Worm (Caenorhabditis elegans) whole organism, mixed stage, embryonic: Measurements from ENCODE around the gene btb-17.

Source experiments
- M03D4.4 ChIP-seq: sonication (generic microtip); optimal IDR thresholded peaks from 2 replicates; lab custom pipeline; 2017; ENCODE audit warnings: mild to moderate bottlenecking, missing genetic modification characterization, missing compliant biosample characterization
- blmp-1 ChIP-seq: fragments of 150-350 bp; optimal IDR thresholded peaks from 2 replicates; lab custom pipeline; 2014; ENCODE audit warnings: missing biosample characterization, missing genetic modification characterization
- ceh-39 ChIP-seq: fragments of 150-350 bp; optimal IDR thresholded peaks from 2 replicates; lab custom pipeline; 2014; ENCODE audit warnings: missing biosample characterization, missing genetic modification characterization
- ceh-43 ChIP-seq: fragments of 200-800 bp; sonication (Bioruptor generic); optimal IDR thresholded peaks from 2 replicates; lab custom pipeline; 2018; ENCODE audit warnings: mild to moderate bottlenecking, missing genetic modification characterization, moderate library complexity, missing compliant biosample characterization
- ceh-83 ChIP-seq: fragments of 200-800 bp; sonication (Bioruptor generic); optimal IDR thresholded peaks from 2 replicates; lab custom pipeline; 2018; ENCODE audit warnings: mild to moderate bottlenecking, missing genetic modification characterization, missing compliant biosample characterization
- ces-1 ChIP-seq: fragments of 150-350 bp; optimal IDR thresholded peaks from 2 replicates; lab custom pipeline; 2014; ENCODE audit warnings: missing biosample characterization, missing genetic modification reagents, missing genetic modification characterization
- cnd-1 ChIP-seq: fragments of 200-800 bp; sonication (Bioruptor generic); optimal IDR thresholded peaks from 2 replicates; lab custom pipeline; 2018; ENCODE audit warnings: mild to moderate bottlenecking, missing genetic modification characterization, missing compliant biosample characterization
- drap-1 ChIP-seq: fragments of 200-800 bp; sonication (Bioruptor generic); optimal IDR thresholded peaks from 3 replicates; lab custom pipeline; 2018; ENCODE audit warnings: mild to moderate bottlenecking, missing genetic modification characterization, missing compliant biosample characterization
- elt-1 ChIP-seq: sonication (generic microtip); optimal IDR thresholded peaks from 2 replicates; lab custom pipeline; 2017; ENCODE audit warnings: missing genetic modification characterization, mild to moderate bottlenecking, missing compliant biosample characterization, antibody characterized with exemption, moderate library complexity, borderline replicate concordance; ENCODE audit not compliant: insufficient read depth
- elt-3 ChIP-seq: fragments of 150-350 bp; optimal IDR thresholded peaks from 2 replicates; lab custom pipeline; 2014; ENCODE audit warnings: missing biosample characterization, missing genetic modification characterization
- flh-1 ChIP-seq: fragments of 200-800 bp; sonication (Bioruptor generic); optimal IDR thresholded peaks from 2 replicates; lab custom pipeline; 2018; ENCODE audit warnings: mild to moderate bottlenecking, missing genetic modification characterization, moderate library complexity, missing compliant biosample characterization
- hlh-1 ChIP-seq: fragments of 150-350 bp; optimal IDR thresholded peaks from 2 replicates; lab custom pipeline; 2014; ENCODE audit warnings: missing biosample characterization, missing genetic modification reagents, missing genetic modification characterization
- lin-13 ChIP-seq: fragments of 150-350 bp; optimal IDR thresholded peaks from 2 replicates; lab custom pipeline; 2014; ENCODE audit warnings: missing biosample characterization, missing genetic modification characterization
- lin-32 ChIP-seq: fragments of 200-800 bp; sonication (Bioruptor generic); optimal IDR thresholded peaks from 2 replicates; lab custom pipeline; 2018; ENCODE audit warnings: mild to moderate bottlenecking, missing genetic modification characterization, missing compliant biosample characterization
- mep-1 ChIP-seq: fragments of 150-350 bp; optimal IDR thresholded peaks from 2 replicates; lab custom pipeline; 2017; ENCODE audit warnings: missing biosample characterization, missing genetic modification reagents, missing genetic modification characterization, inconsistent platforms
- mls-2 ChIP-seq: sonication (generic microtip); optimal IDR thresholded peaks from 2 replicates; lab custom pipeline; 2016; ENCODE audit warnings: mild to moderate bottlenecking, missing genetic modification characterization, moderate library complexity, missing compliant biosample characterization
- nhr-12 ChIP-seq: fragments of 150-350 bp; optimal IDR thresholded peaks from 2 replicates; lab custom pipeline; 2014; ENCODE audit warnings: missing biosample characterization, missing genetic modification characterization
- nhr-237 ChIP-seq: fragments of 150-350 bp; optimal IDR thresholded peaks from 2 replicates; lab custom pipeline; 2014; ENCODE audit warnings: missing biosample characterization, missing genetic modification characterization
- nhr-28 ChIP-seq: fragments of 150-350 bp; optimal IDR thresholded peaks from 2 replicates; lab custom pipeline; 2014; ENCODE audit warnings: missing biosample characterization, missing genetic modification characterization
- pha-4 ChIP-seq: fragments of 150-350 bp; optimal IDR thresholded peaks from 2 replicates; lab custom pipeline; 2018; ENCODE audit warnings: missing biosample characterization, missing genetic modification reagents, missing genetic modification characterization
- sem-2 ChIP-seq: fragments of 200-800 bp; sonication (Bioruptor generic); optimal IDR thresholded peaks from 2 replicates; lab custom pipeline; 2018; ENCODE audit warnings: mild to moderate bottlenecking, missing genetic modification characterization, missing compliant biosample characterization
- snpc-4 ChIP-seq: fragments of 150-350 bp; optimal IDR thresholded peaks from 2 replicates; lab custom pipeline; 2014; ENCODE audit warnings: missing biosample characterization, missing genetic modification characterization
- tbx-8 ChIP-seq: fragments of 200-800 bp; sonication (Bioruptor generic); optimal IDR thresholded peaks from 2 replicates; lab custom pipeline; 2018; ENCODE audit warnings: mild to moderate bottlenecking, missing genetic modification characterization, moderate library complexity, missing compliant biosample characterization
- unc-120 ChIP-seq: sonication (generic microtip); optimal IDR thresholded peaks from 2 replicates; lab custom pipeline; 2017; ENCODE audit warnings: missing genetic modification characterization, missing compliant biosample characterization; ENCODE audit not compliant: poor library complexity, severe bottlenecking
- unc-39 ChIP-seq: fragments of 150-350 bp; optimal IDR thresholded peaks from 2 replicates; lab custom pipeline; 2014; ENCODE audit warnings: missing biosample characterization, missing genetic modification characterization
- zip-8 ChIP-seq: fragments of 150-350 bp; optimal IDR thresholded peaks from 2 replicates; lab custom pipeline; 2014; ENCODE audit warnings: missing biosample characterization, missing genetic modification characterization

Gene btb-17

ce11 chrII:3299457-3299856, 4.3 kb downstream of the btb-17 start, which contains the start of gene btb-22:
btb-22 (plus strand) TSS chrII:3299757.
- no peak for TF ChIP-seq elt-1 (tag; lab: Kevin White, UChicago)

DNA sequence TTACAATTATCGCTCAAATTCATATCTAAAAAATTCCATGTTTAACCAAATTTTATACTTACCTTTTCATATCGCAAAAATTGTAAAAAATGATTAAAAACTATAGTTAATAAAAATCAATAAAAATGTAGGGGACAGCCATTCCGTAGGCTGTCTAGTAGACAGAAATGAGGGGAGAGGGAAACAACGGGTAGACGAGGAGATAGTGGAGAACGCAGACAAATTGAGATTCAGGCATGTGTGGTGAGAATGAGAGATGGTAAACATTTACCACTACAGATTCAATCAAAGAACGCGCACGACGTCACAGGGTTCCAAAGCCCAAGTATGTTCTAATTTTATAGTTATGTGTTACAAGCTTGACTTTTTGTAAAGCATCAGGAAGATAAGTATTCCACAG, 8.4 kb downstream of the btb-17 start:
- peak; percentile 45 for TF ChIP-seq ces-1 (GFP tag; lab: Kevin White, UChicago)
- TF ChIP-seq flh-1 (GFP tag; lab: Kevin White, UChicago): no peak
- TF ChIP-seq nhr-12 (tag; lab: Kevin White, UChicago): no peak
- TF ChIP-seq mep-1 (tag; lab: Kevin White, UChicago): no peak
- peak; percentile 21 for TF ChIP-seq pha-4 (tag; lab: Kevin White, UChicago)

DNA sequence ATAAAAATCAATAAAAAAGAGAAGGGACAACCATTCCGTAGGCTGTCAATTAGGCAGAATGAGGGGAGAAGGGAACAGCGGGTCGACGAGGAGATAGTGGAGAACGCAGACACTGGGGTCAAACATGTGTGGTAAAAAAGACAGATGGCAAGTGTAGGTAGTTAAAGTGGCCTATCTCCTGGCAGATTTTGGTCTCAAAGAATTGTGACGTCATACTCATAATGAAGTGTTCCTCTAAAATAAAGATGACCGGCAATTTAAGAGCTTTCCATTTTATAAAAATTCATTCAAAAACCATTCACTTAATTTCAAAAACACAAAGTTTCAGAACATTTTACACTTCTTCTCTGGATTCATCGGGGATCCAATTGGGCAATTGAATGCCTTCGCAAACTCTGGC, 14.8 kb downstream of the btb-17 start:
- TF ChIP-seq zip-8 (tag; lab: Kevin White, UChicago) (peak; percentile 80), lin-32 (GFP tag; lab: Kevin White, UChicago) (peak; percentile 44), cnd-1 (tag; lab: Kevin White, UChicago) (peak; percentile 60)

ce11 chrII:3310957-3311657, 15.9 kb downstream of the btb-17 start:
- TF ChIP-seq M03D4.4 (no peak), cnd-1 (tag; lab: Kevin White, UChicago) (no peak), nhr-28 (tag; lab: Kevin White, UChicago) (no peak), unc-120 (tag; lab: Kevin White, UChicago) (peak; percentile 4), hlh-1 (tag; lab: Kevin White, UChicago) (peak; percentile 72), ceh-83 (GFP tag; lab: Kevin White, UChicago) (no peak)

DNA sequence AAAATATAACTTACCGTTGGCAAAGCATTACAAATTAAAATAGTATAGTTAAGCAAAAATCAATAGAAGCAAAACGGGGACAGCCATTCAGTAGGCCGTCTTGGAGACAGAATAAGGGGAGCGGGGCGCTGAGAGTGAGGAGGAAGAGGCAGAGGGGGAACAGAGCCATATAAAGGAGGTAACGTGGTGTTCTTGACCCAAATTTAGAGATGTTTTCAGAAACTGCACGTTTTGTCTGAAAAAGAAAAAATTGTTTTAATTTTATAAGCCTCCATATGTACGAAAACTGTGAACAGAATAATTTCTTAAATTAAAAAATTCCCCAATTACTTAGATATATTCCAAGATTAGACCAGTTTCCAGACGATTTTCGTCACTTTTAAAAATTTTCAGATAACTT, 18.2 kb downstream of the btb-17 start, which contains the start of gene F39E9.6:
TSS of gene F39E9.6 (minus strand) at position 101 of the 400 bp plus-strand sequence.
- TF ChIP-seq unc-120 (tag; lab: Kevin White, UChicago): no peak
- no peak for TF ChIP-seq ces-1 (GFP tag; lab: Kevin White, UChicago)
- no peak for TF ChIP-seq tbx-8 (GFP tag; lab: Kevin White, UChicago)
- no peak for TF ChIP-seq mep-1 (tag; lab: Kevin White, UChicago)
- TF ChIP-seq mls-2 (tag; lab: Kevin White, UChicago): no peak
- no peak for TF ChIP-seq nhr-12 (tag; lab: Kevin White, UChicago)
- TF ChIP-seq lin-13 (tag; lab: Kevin White, UChicago): no peak
- TF ChIP-seq nhr-237 (tag; lab: Kevin White, UChicago): no peak
- no peak for TF ChIP-seq hlh-1 (tag; lab: Kevin White, UChicago)
- TF ChIP-seq snpc-4 (tag; lab: Kevin White, UChicago): no peak
- no peak for TF ChIP-seq M03D4.4
- no peak for TF ChIP-seq drap-1 (GFP tag; lab: Kevin White, UChicago)

- no peak for TF ChIP-seq mls-2 (tag; lab: Kevin White, UChicago)
- no peak for TF ChIP-seq lin-13 (tag; lab: Kevin White, UChicago)
- TF ChIP-seq pha-4 (tag; lab: Kevin White, UChicago): no peak
- no peak for TF ChIP-seq sem-2
- TF ChIP-seq blmp-1 (tag; lab: Kevin White, UChicago): no peak
- TF ChIP-seq tbx-8 (GFP tag; lab: Kevin White, UChicago): no peak
- TF ChIP-seq drap-1 (GFP tag; lab: Kevin White, UChicago): no peak
- no peak for TF ChIP-seq nhr-237 (tag; lab: Kevin White, UChicago)
- TF ChIP-seq unc-39 (tag; lab: Kevin White, UChicago): no peak
- TF ChIP-seq ceh-39 (tag; lab: Kevin White, UChicago): no peak
- TF ChIP-seq lin-32 (GFP tag; lab: Kevin White, UChicago): no peak
- TF ChIP-seq ceh-43 (GFP tag; lab: Kevin White, UChicago): no peak
- no peak for TF ChIP-seq unc-120 (tag; lab: Kevin White, UChicago)
- no peak for TF ChIP-seq elt-3
- no peak for TF ChIP-seq mep-1 (tag; lab: Kevin White, UChicago)
Observed at ce11 chrII:3318839-3319238, 23.6 kb downstream of the btb-17 start.
